Fruit fly (Drosophila melanogaster) whole organism, embryonic: ENCODE results near the gene CG13716.
A peak's percentile ranks its signal among the peaks of the same experiment; 100 is the strongest.

Source experiments
- CG10565 ChIP-seq: fragments of 200-800 bp; sonication (Bioruptor generic); optimal IDR thresholded peaks from 3 replicates; lab custom pipeline; 2016; ENCODE audit warnings: missing biosample characterization, mild to moderate bottlenecking, missing genetic modification characterization
- CG11504 ChIP-seq: fragments of 200-800 bp; sonication (Bioruptor generic); optimal IDR thresholded peaks from 3 replicates; lab custom pipeline; 2019; ENCODE audit warnings: missing biosample characterization, mild to moderate bottlenecking, missing genetic modification characterization, moderate library complexity
- CG12769 ChIP-seq: fragments of 200-800 bp; sonication (Bioruptor generic); optimal IDR thresholded peaks from 2 replicates; lab custom pipeline; 2019; ENCODE audit warnings: missing biosample characterization, mild to moderate bottlenecking, missing genetic modification characterization, moderate library complexity
- CG15269 ChIP-seq: fragments of 200-800 bp; sonication (Bioruptor generic); optimal IDR thresholded peaks from 2 replicates; lab custom pipeline; 2018; ENCODE audit warnings: missing biosample characterization, mild to moderate bottlenecking, missing genetic modification characterization, moderate library complexity
- CG16779 ChIP-seq: fragments of 200-800 bp; sonication (Bioruptor generic); IDR thresholded peaks from 2 replicates; pipeline ENCODE4 v1.3.6; 2022; ENCODE audit warnings: missing biosample characterization, missing genetic modification characterization
- CG16815 ChIP-seq: fragments of 200-800 bp; sonication (Bioruptor generic); optimal IDR thresholded peaks from 3 replicates; lab custom pipeline; 2017; ENCODE audit warnings: missing biosample characterization, mild to moderate bottlenecking, missing genetic modification characterization
- CG17912 ChIP-seq: fragments of 200-800 bp; sonication (Bioruptor generic); optimal IDR thresholded peaks from 2 replicates; lab custom pipeline; 2018; ENCODE audit warnings: missing biosample characterization, mild to moderate bottlenecking, missing genetic modification characterization
- CG2120 ChIP-seq: fragments of 200-800 bp; sonication (Bioruptor generic); optimal IDR thresholded peaks from 3 replicates; lab custom pipeline; 2016; ENCODE audit warnings: missing biosample characterization, missing genetic modification characterization
- CG2889 ChIP-seq: fragments of 200-800 bp; sonication (Bioruptor generic); IDR thresholded peaks from 3 replicates; pipeline ENCODE4 v1.3.6; 2022; ENCODE audit warnings: missing biosample characterization, missing genetic modification characterization
- CG30431 ChIP-seq: fragments of 200-800 bp; sonication (Bioruptor generic); optimal IDR thresholded peaks from 2 replicates; lab custom pipeline; 2017; ENCODE audit warnings: missing biosample characterization, missing genetic modification characterization
- CG31388 ChIP-seq: fragments of 200-800 bp; sonication (Bioruptor generic); optimal IDR thresholded peaks from 2 replicates; lab custom pipeline; 2016; ENCODE audit warnings: missing biosample characterization, missing genetic modification characterization
- CG33213 ChIP-seq: fragments of 200-800 bp; sonication (Bioruptor generic); optimal IDR thresholded peaks from 3 replicates; lab custom pipeline; 2016; ENCODE audit warnings: missing biosample characterization, missing genetic modification characterization
- CG4617 ChIP-seq: fragments of 200-800 bp; sonication (Bioruptor generic); optimal IDR thresholded peaks from 3 replicates; lab custom pipeline; 2016; ENCODE audit warnings: missing biosample characterization, missing genetic modification characterization, borderline replicate concordance
- CG6854 ChIP-seq: fragments of 200-800 bp; sonication (Bioruptor generic); optimal IDR thresholded peaks from 3 replicates; lab custom pipeline; 2017; ENCODE audit warnings: missing biosample characterization, mild to moderate bottlenecking, missing genetic modification characterization
- CG7987 ChIP-seq: fragments of 200-800 bp; sonication (Bioruptor generic); optimal IDR thresholded peaks from 2 replicates; lab custom pipeline; 2018; ENCODE audit warnings: missing biosample characterization, mild to moderate bottlenecking, missing genetic modification characterization, moderate library complexity
- Camta ChIP-seq: fragments of 200-800 bp; sonication (Bioruptor generic); optimal IDR thresholded peaks from 2 replicates; lab custom pipeline; 2016; ENCODE audit warnings: missing biosample characterization, missing genetic modification characterization
- D19B ChIP-seq: fragments of 200-800 bp; sonication (Bioruptor generic); optimal IDR thresholded peaks from 2 replicates; lab custom pipeline; 2017; ENCODE audit warnings: missing biosample characterization, mild to moderate bottlenecking, missing genetic modification characterization
- Drgx ChIP-seq: fragments of 200-800 bp; sonication (Bioruptor generic); IDR thresholded peaks from 2 replicates; pipeline ENCODE4 v1.3.6; 2022; ENCODE audit warnings: missing biosample characterization, missing genetic modification characterization
- E2f2 ChIP-seq: fragments of 200-800 bp; sonication (Bioruptor generic); IDR thresholded peaks from 2 replicates; pipeline ENCODE4 v1.3.6; 2022; ENCODE audit warnings: missing biosample characterization, missing genetic modification characterization
- Gug ChIP-seq: fragments of 200-800 bp; sonication (Bioruptor generic); IDR thresholded peaks from 4 replicates; pipeline ENCODE4 v1.3.6; 2022; ENCODE audit warnings: missing biosample characterization, missing genetic modification characterization
- HmgZ ChIP-seq: fragments of 200-800 bp; sonication (Bioruptor generic); optimal IDR thresholded peaks from 2 replicates; lab custom pipeline; 2018; ENCODE audit warnings: missing biosample characterization, mild to moderate bottlenecking, missing genetic modification characterization
- Lpt ChIP-seq: fragments of >200 bp; optimal IDR thresholded peaks from 2 replicates; lab custom pipeline; 2018; ENCODE audit warnings: missing biosample characterization, missing genetic modification characterization
- Meics ChIP-seq: fragments of 200-800 bp; sonication (Bioruptor generic); optimal IDR thresholded peaks from 2 replicates; lab custom pipeline; 2017; ENCODE audit warnings: missing biosample characterization, mild to moderate bottlenecking, missing genetic modification characterization
- Mes4 ChIP-seq: fragments of 200-800 bp; sonication (Bioruptor generic); optimal IDR thresholded peaks from 2 replicates; lab custom pipeline; 2016; ENCODE audit warnings: missing biosample characterization, missing genetic modification characterization
- NK7.1 ChIP-seq: fragments of 200-800 bp; sonication (Bioruptor generic); optimal IDR thresholded peaks from 3 replicates; lab custom pipeline; 2016; ENCODE audit warnings: missing biosample characterization, missing genetic modification characterization
- Opbp ChIP-seq: fragments of 200-800 bp; sonication (Bioruptor generic); IDR thresholded peaks from 3 replicates; pipeline ENCODE4 v1.3.6; 2022; ENCODE audit warnings: missing biosample characterization, missing genetic modification characterization; ENCODE audit not compliant: partially characterized antibody
- Ravus ChIP-seq: fragments of 200-800 bp; sonication (Bioruptor generic); IDR thresholded peaks from 2 replicates; pipeline ENCODE4 v1.3.6; 2022; ENCODE audit warnings: missing biosample characterization, missing genetic modification characterization
- Sox100B ChIP-seq: fragments of 200-800 bp; sonication (Bioruptor generic); optimal IDR thresholded peaks from 3 replicates; lab custom pipeline; 2018; ENCODE audit warnings: missing biosample characterization, mild to moderate bottlenecking, missing genetic modification characterization
- aop ChIP-seq: fragments of 200-800 bp; sonication (Bioruptor generic); IDR thresholded peaks from 2 replicates; pipeline ENCODE4 v1.3.6; 2022; ENCODE audit warnings: missing biosample characterization, missing genetic modification characterization
- ase ChIP-seq: fragments of 200-800 bp; sonication (Bioruptor generic); IDR thresholded peaks from 3 replicates; pipeline ENCODE4 v1.3.6; 2022; ENCODE audit warnings: missing biosample characterization, missing genetic modification characterization
- ato ChIP-seq: fragments of 200-800 bp; sonication (Bioruptor generic); IDR thresholded peaks from 2 replicates; pipeline ENCODE4 v1.3.6; 2022; ENCODE audit warnings: missing biosample characterization, missing genetic modification characterization; ENCODE audit not compliant: partially characterized antibody
- cad ChIP-seq: fragments of >200 bp; optimal IDR thresholded peaks from 2 replicates; lab custom pipeline; 2017; ENCODE audit warnings: missing biosample characterization, missing genetic modification characterization
- dmrt11E ChIP-seq: fragments of 200-800 bp; sonication (Bioruptor generic); optimal IDR thresholded peaks from 3 replicates; lab custom pipeline; 2018; ENCODE audit warnings: missing biosample characterization, mild to moderate bottlenecking, missing genetic modification characterization, moderate library complexity
- eyg ChIP-seq: fragments of 200-800 bp; sonication (Bioruptor generic); optimal IDR thresholded peaks from 3 replicates; lab custom pipeline; 2016; ENCODE audit warnings: missing biosample characterization, missing genetic modification characterization
- fd3F ChIP-seq: fragments of 200-800 bp; sonication (Bioruptor generic); optimal IDR thresholded peaks from 2 replicates; lab custom pipeline; 2018; ENCODE audit warnings: missing biosample characterization, mild to moderate bottlenecking, missing genetic modification characterization, moderate library complexity
- h ChIP-seq: fragments of >200 bp; optimal IDR thresholded peaks from 2 replicates; lab custom pipeline; 2017
- hbn ChIP-seq: fragments of 200-800 bp; sonication (Bioruptor generic); IDR thresholded peaks from 2 replicates; pipeline ENCODE4 v1.3.6; 2022; ENCODE audit warnings: missing biosample characterization, missing genetic modification characterization; ENCODE audit not compliant: partially characterized antibody
- hth ChIP-seq: fragments of >200 bp; optimal IDR thresholded peaks from 2 replicates; lab custom pipeline; 2017; ENCODE audit warnings: inconsistent platforms
- oc ChIP-seq: fragments of 200-800 bp; sonication (Bioruptor generic); optimal IDR thresholded peaks from 2 replicates; lab custom pipeline; 2018; ENCODE audit warnings: missing biosample characterization, mild to moderate bottlenecking, missing genetic modification characterization, moderate library complexity
- prd ChIP-seq, 3 experiments: fragments of >200 bp in 2 of 3; fragments of 200-800 bp in 1 of 3; sonication (Bioruptor generic) in 1 of 3; optimal IDR thresholded peaks in 2 of 3; IDR thresholded peaks in 1 of 3; 2 replicates in 2 of 3; 3 replicates in 1 of 3; pipeline versions ENCODE4 v1.3.6 to Lab custom; 2017 to 2022; ENCODE audit warnings: missing biosample characterization in 1 of 3, missing genetic modification characterization in 1 of 3
- ranshi ChIP-seq: fragments of 200-800 bp; sonication (Bioruptor generic); IDR thresholded peaks from 2 replicates; pipeline ENCODE4 v1.3.6; 2022; ENCODE audit warnings: missing biosample characterization, missing genetic modification characterization
- ro ChIP-seq: fragments of 200-800 bp; sonication (Bioruptor generic); IDR thresholded peaks from 2 replicates; pipeline ENCODE4 v1.3.6; 2022; ENCODE audit warnings: missing biosample characterization, missing genetic modification characterization
- sd ChIP-seq: fragments of 200-800 bp; sonication (Bioruptor generic); optimal IDR thresholded peaks from 3 replicates; lab custom pipeline; 2018; ENCODE audit warnings: missing biosample characterization, mild to moderate bottlenecking, missing genetic modification characterization, moderate library complexity
- sima ChIP-seq: fragments of 200-800 bp; sonication (Bioruptor generic); optimal IDR thresholded peaks from 2 replicates; lab custom pipeline; 2016; ENCODE audit warnings: missing biosample characterization, missing genetic modification characterization
- vfl ChIP-seq: fragments of 200-800 bp; sonication (Bioruptor generic); optimal IDR thresholded peaks from 2 replicates; lab custom pipeline; 2016; ENCODE audit warnings: missing biosample characterization, missing genetic modification characterization
- zen ChIP-seq: fragments of 200-800 bp; sonication (Bioruptor generic); optimal IDR thresholded peaks from 3 replicates; lab custom pipeline; 2018; ENCODE audit warnings: missing biosample characterization, mild to moderate bottlenecking, missing genetic modification characterization, moderate library complexity
- zf30C ChIP-seq: fragments of 200-800 bp; sonication (Bioruptor generic); optimal IDR thresholded peaks from 3 replicates; lab custom pipeline; 2018; ENCODE audit warnings: missing biosample characterization, mild to moderate bottlenecking, missing genetic modification characterization
- zfh1 ChIP-seq: fragments of 200-800 bp; sonication (Bioruptor generic); IDR thresholded peaks from 3 replicates; pipeline ENCODE4 v1.3.6; 2022; ENCODE audit warnings: missing biosample characterization, missing genetic modification characterization

Gene CG13716

dm6 chr3L:4625387-4626386 lies 8.9 kb downstream of the CG13716 start, which contains the start of gene Src64B (continued):
- peak; percentile 43 for TF ChIP-seq CG4617 (GFP tag; lab: Kevin White, UChicago)
- peak; percentile 14 for TF ChIP-seq Meics
- no peak for TF ChIP-seq Mes4
- no peak for TF ChIP-seq ranshi (GFP tag; lab: Robert Waterston, UW)
- no peak for TF ChIP-seq CG10565
- TF ChIP-seq hbn (GFP tag; lab: Robert Waterston, UW), result no peak; the same call in 1 of the 2 replicates
- TF ChIP-seq CG17912, result peak; percentile 38
- 0 out of 3 replicates have a peak, but pooled peaks have one; percentile 42 for TF ChIP-seq zfh1 (GFP tag; lab: Robert Waterston, UW)
- TF ChIP-seq zf30C, result peak; percentile 29
- no peak for TF ChIP-seq Lpt (GFP tag; lab: Kevin White, UChicago)
- TF ChIP-seq CG15269 (tag; lab: Kevin White, UChicago), result no peak
- no peak for TF ChIP-seq prd (optimal IDR thresholded peaks at IDR 0.05; lab: Kevin White, UChicago)
- TF ChIP-seq prd (GFP tag; IDR thresholded peaks at IDR 0.05; lab: Robert Waterston, UW), result 0 out of 3 replicates have a peak, but pooled peaks have one; percentile 19
- no peak for TF ChIP-seq Camta (GFP tag; lab: Kevin White, UChicago)
- TF ChIP-seq sd (tag; lab: Kevin White, UChicago), result peak; percentile 41
- TF ChIP-seq CG30431 (GFP tag; lab: Kevin White, UChicago), result no peak
- TF ChIP-seq CG12769 (tag; lab: Kevin White, UChicago), result peak; percentile 33
- TF ChIP-seq fd3F, result no peak
- TF ChIP-seq Ravus (GFP tag; lab: Robert Waterston, UW), result no peak
- peak; percentile 20 for TF ChIP-seq CG33213
- TF ChIP-seq CG16779, result 0 out of 2 replicates have a peak, but pooled peaks have one; percentile 32
- 0 out of 2 replicates have a peak, but pooled peaks have one; percentile 60 for TF ChIP-seq ato (GFP tag; lab: Robert Waterston, UW)
- no peak for TF ChIP-seq CG31388 (GFP tag; lab: Kevin White, UChicago)
- TF ChIP-seq CG2889 (GFP tag; lab: Robert Waterston, UW), result no peak
- no peak for TF ChIP-seq zen
- TF ChIP-seq E2f2 (GFP tag; lab: Robert Waterston, UW), result peak; percentile 17; the same call in 1 of the 2 replicates
- TF ChIP-seq Drgx (GFP tag; lab: Robert Waterston, UW), result peak; percentile 27; the same call in 1 of the 2 replicates
- no peak for TF ChIP-seq D19B
- no peak for TF ChIP-seq ase
- no peak for TF ChIP-seq oc (tag; lab: Kevin White, UChicago)
- no peak for TF ChIP-seq CG16815
- TF ChIP-seq h (lab: Kevin White, UChicago), result no peak
- no peak for TF ChIP-seq sima (GFP tag; lab: Kevin White, UChicago)
- peak; percentile 14 for TF ChIP-seq vfl (GFP tag; lab: Kevin White, UChicago)
- peak; percentile 85 for TF ChIP-seq Opbp (GFP tag; lab: Robert Waterston, UW)
- TF ChIP-seq Gug (GFP tag; lab: Robert Waterston, UW), result 0 out of 4 replicates have a peak, but pooled peaks have one; percentile 8
- no peak for TF ChIP-seq cad (GFP tag; lab: Kevin White, UChicago)
- no peak for TF ChIP-seq CG6854 (GFP tag; lab: Kevin White, UChicago)
- TF ChIP-seq HmgZ, result peak; percentile 58
- no peak for TF ChIP-seq dmrt11E
- peak; percentile 13 for TF ChIP-seq eyg (GFP tag; lab: Kevin White, UChicago)
- no peak for TF ChIP-seq aop (GFP tag; lab: Robert Waterston, UW)
- peak; percentile 56 for TF ChIP-seq CG7987
- TF ChIP-seq NK7.1 (GFP tag; lab: Kevin White, UChicago), result peak; percentile 13
- no peak for TF ChIP-seq ro (GFP tag; lab: Robert Waterston, UW)
- TF ChIP-seq CG11504 (tag; lab: Kevin White, UChicago), result peak; percentile 10
- TF ChIP-seq Sox100B (GFP tag; lab: Kevin White, UChicago), result no peak
- TF ChIP-seq hth (lab: Kevin White, UChicago), result no peak
- no peak for TF ChIP-seq CG2120 (GFP tag; lab: Kevin White, UChicago)
